Fruit fly (Drosophila melanogaster): ENCODE data around the gene CG31668.

Gene CG31668

DNA sequence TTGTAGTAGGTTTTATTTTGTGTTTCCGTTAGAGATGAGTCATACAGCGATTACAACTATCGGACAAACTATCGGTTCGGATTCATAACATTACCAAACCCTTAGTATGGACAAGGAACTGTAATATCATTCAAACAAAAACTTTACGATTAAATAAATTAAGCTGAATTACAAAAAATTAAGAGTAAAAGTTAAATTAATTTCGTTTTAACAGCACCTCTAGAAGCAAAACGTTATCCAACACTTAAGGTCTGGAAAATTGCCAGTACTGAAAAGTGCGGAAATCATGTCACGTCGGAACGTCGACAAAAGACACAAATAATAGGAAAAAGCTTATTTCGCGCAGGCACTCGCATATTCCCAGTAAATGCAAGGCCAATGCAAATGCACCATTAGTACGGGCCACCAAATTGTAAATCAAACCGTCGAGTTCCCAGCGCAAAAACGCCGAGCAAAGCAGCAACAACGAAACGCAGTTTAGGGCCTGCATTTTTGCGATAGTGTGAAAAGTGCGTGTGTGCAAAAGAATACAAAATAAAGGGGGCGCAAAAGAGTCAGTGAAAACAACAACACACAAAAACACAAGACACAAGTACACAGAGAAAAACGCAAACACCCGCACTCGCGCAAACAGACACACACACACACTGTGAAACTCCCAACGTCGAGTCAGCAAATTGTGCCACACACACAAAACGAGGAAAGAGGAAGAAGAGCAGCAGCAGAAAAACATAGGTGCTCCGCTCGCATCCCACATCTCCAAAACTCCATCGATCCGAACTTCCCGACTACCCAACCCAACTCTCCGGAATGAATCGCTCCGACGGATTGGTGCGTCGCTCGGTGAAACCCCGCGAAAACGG, 20.5 kb upstream of the CG31668 start, which contains the start of the genes CG15387 and sau (continued):
- peak; percentile 74 for TF ChIP-seq CG8632 (GFP tag; optimal IDR thresholded peaks at IDR 0.05)
- peak; percentile 80 for TF ChIP-seq net (GFP tag; optimal IDR thresholded peaks at IDR 0.05)
- peak; percentile 74 for TF ChIP-seq CG6792 (GFP tag; optimal IDR thresholded peaks at IDR 0.05)
- TF ChIP-seq CG6808 (GFP tag; optimal IDR thresholded peaks at IDR 0.05): peak; percentile 53
- TF ChIP-seq CG31627 (GFP tag; optimal IDR thresholded peaks at IDR 0.05): peak; percentile 92
- peak; percentile 81 for TF ChIP-seq dsx (GFP tag; optimal IDR thresholded peaks at IDR 0.05; ENCODE audit: poor library complexity, severe bottlenecking)
- TF ChIP-seq eg (GFP tag; IDR thresholded peaks at IDR 0.05): peak; percentile 77
- peak; percentile 90 for TF ChIP-seq Hr4 (GFP tag; optimal IDR thresholded peaks at IDR 0.05)
- TF ChIP-seq Sox14 (GFP tag; optimal IDR thresholded peaks at IDR 0.05): peak; percentile 88
- peak; percentile 67 for TF ChIP-seq fd59A (GFP tag; optimal IDR thresholded peaks at IDR 0.05)
- TF ChIP-seq Sox102F (GFP tag; optimal IDR thresholded peaks at IDR 0.05): peak; percentile 87
- peak; percentile 88 for TF ChIP-seq CG10631 (GFP tag; optimal IDR thresholded peaks at IDR 0.05)
- peak; percentile 87 for TF ChIP-seq CG3919 (GFP tag; optimal IDR thresholded peaks at IDR 0.05)
- peak; percentile 50 for TF ChIP-seq spab (GFP tag; optimal IDR thresholded peaks at IDR 0.05)

DNA sequence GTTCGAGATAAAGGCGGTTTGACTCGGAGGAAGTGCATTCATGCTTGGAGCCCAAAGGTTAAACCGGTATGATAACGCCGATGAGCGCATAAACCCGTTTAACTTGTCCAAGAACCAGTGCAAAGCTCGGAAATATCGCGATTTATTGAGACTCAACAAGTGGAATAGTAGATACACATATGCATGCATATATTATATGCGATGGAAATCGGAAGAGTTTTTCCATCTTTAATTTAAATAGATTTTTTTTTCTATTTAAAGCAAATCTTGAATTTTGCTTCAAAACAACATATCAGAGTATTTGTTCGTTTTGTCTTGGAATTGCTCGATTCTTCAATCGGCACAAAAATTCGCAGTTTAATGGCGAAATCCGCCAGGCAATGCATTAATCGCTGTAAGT, 16.4 kb upstream of the CG31668 start:
- TF ChIP-seq CG15336 (GFP tag; IDR thresholded peaks at IDR 0.05) (no peak; the same call in 1 of the 2 replicates), CG8119 (GFP tag; IDR thresholded peaks at IDR 0.05) (peak; percentile 48; the same call in 1 of the 3 replicates), ss (GFP tag; optimal IDR thresholded peaks at IDR 0.05) (peak in 1 of 2 experiments; percentile 6), CG32006 (GFP tag; optimal IDR thresholded peaks at IDR 0.05) (peak; percentile 46), svp (GFP tag) (peak; percentile 78), dsx (GFP tag; optimal IDR thresholded peaks at IDR 0.05; ENCODE audit: poor library complexity, severe bottlenecking) (peak; percentile 8), salr (GFP tag; optimal IDR thresholded peaks at IDR 0.05) (no peak), Ets21C (GFP tag; optimal IDR thresholded peaks at IDR 0.05) (no peak), Sox102F (GFP tag; optimal IDR thresholded peaks at IDR 0.05) (no peak), Blimp-1 (GFP tag; optimal IDR thresholded peaks at IDR 0.05) (no peak), Lpt (GFP tag; optimal IDR thresholded peaks at IDR 0.05) (no peak), achi (GFP tag; optimal IDR thresholded peaks at IDR 0.05) (no peak), OdsH (GFP tag; optimal IDR thresholded peaks at IDR 0.05) (peak; percentile 30), CG7368 (GFP tag; optimal IDR thresholded peaks at IDR 0.05) (no peak), fd85E (GFP tag; optimal IDR thresholded peaks at IDR 0.05) (no peak), fkh (GFP tag; optimal IDR thresholded peaks at IDR 0.05) (no peak), acj6 (GFP tag; optimal IDR thresholded peaks at IDR 0.05) (no peak), Ets96B (tag; optimal IDR thresholded peaks at IDR 0.05) (no peak), CG10669 (GFP tag; optimal IDR thresholded peaks at IDR 0.05) (no peak), Sox15 (GFP tag; optimal IDR thresholded peaks at IDR 0.05) (no peak), pdm3 (GFP tag; optimal IDR thresholded peaks at IDR 0.05) (peak; percentile 10), Eip78C (GFP tag) (peak; percentile 78), Sox14 (GFP tag; optimal IDR thresholded peaks at IDR 0.05) (no peak), esn (GFP tag; optimal IDR thresholded peaks at IDR 0.05) (no peak), CG3919 (GFP tag; optimal IDR thresholded peaks at IDR 0.05) (peak; percentile 4), CG6276 (GFP tag; optimal IDR thresholded peaks at IDR 0.05) (peak; percentile 33), CG34406 (GFP tag; optimal IDR thresholded peaks at IDR 0.05) (no peak), CG8319 (GFP tag; optimal IDR thresholded peaks at IDR 0.05) (no peak), CG11902 (GFP tag; optimal IDR thresholded peaks at IDR 0.05) (no peak), Met (GFP tag; optimal IDR thresholded peaks at IDR 0.05) (no peak), CG6163 (GFP tag; IDR thresholded peaks at IDR 0.05) (peak; percentile 41; the same call in 1 of the 3 replicates), CG10631 (GFP tag; optimal IDR thresholded peaks at IDR 0.05) (no peak), eg (GFP tag; IDR thresholded peaks at IDR 0.05) (0 out of 3 replicates have a peak, but pooled peaks have one; percentile 38), topi (GFP tag; optimal IDR thresholded peaks at IDR 0.05) (no peak), Hr4 (GFP tag; optimal IDR thresholded peaks at IDR 0.05) (no peak), cyc (GFP tag; optimal IDR thresholded peaks at IDR 0.05) (no peak), CG1621 (tag; optimal IDR thresholded peaks at IDR 0.05) (no peak)
